Worm (Caenorhabditis elegans) whole organism, L1 larva: ENCODE data around the gene T10D4.19.

ENCODE experiments used
- C04F5.9 ChIP-seq: sonication (generic microtip); optimal IDR thresholded peaks from 2 replicates; lab custom pipeline; 2016; ENCODE audit warnings: missing genetic modification characterization, missing compliant biosample characterization
- Y116A8C.19 ChIP-seq: sonication (generic microtip); optimal IDR thresholded peaks from 2 replicates; lab custom pipeline; 2016; ENCODE audit warnings: missing compliant biosample characterization, missing genetic modification characterization, borderline replicate concordance
- alr-1 ChIP-seq: fragments of 200-800 bp; sonication (Bioruptor generic); optimal IDR thresholded peaks from 2 replicates; lab custom pipeline; 2018; ENCODE audit warnings: borderline replicate concordance, mild to moderate bottlenecking, missing genetic modification characterization, missing compliant biosample characterization
- ceh-63 ChIP-seq: fragments of 200-800 bp; sonication (Bioruptor generic); optimal IDR thresholded peaks from 2 replicates; lab custom pipeline; 2018; ENCODE audit warnings: mild to moderate bottlenecking, missing genetic modification characterization, missing compliant biosample characterization
- ceh-8 ChIP-seq: fragments of 200-800 bp; sonication (Bioruptor generic); optimal IDR thresholded peaks from 2 replicates; lab custom pipeline; 2018; ENCODE audit warnings: mild to moderate bottlenecking, missing genetic modification characterization, moderate library complexity, missing compliant biosample characterization
- ceh-88 ChIP-seq: fragments of 200-800 bp; sonication (Bioruptor generic); IDR thresholded peaks from 2 replicates; pipeline ENCODE4 v1.3.6; 2022; ENCODE audit warnings: missing genetic modification characterization, missing compliant biosample characterization
- dpl-1 ChIP-seq, 3 experiments: fragments of 150-350 bp in 2 of 3; sonication (generic microtip) in 1 of 3; optimal IDR thresholded peaks; 2 replicates each; lab custom pipeline; 2014 to 2017; ENCODE audit warnings: missing biosample characterization in 3 of 3, missing genetic modification characterization in 3 of 3, missing genetic modification reagents in 3 of 3
- efl-1 ChIP-seq, 4 experiments: fragments of 150-350 bp; optimal IDR thresholded peaks in 3 of 4; peaks in 1 of 4; 1 replicate in 1 of 4; 2 replicates in 3 of 4; lab custom pipeline; 2014; ENCODE audit warnings: missing biosample characterization in 2 of 4, missing genetic modification characterization in 2 of 4, missing genetic modification reagents in 2 of 4
- egl-27 ChIP-seq, 2 experiments: fragments of 150-350 bp in 1 of 2; sonication (generic microtip); optimal IDR thresholded peaks; 3 replicates each; lab custom pipeline; 2017 to 2018; ENCODE audit warnings: missing biosample characterization in 2 of 2, missing genetic modification characterization in 2 of 2, missing genetic modification reagents in 2 of 2
- elt-3 ChIP-seq, 6 experiments: fragments of 150-350 bp in 1 of 6; sonication (generic microtip); optimal IDR thresholded peaks; 2 replicates each; lab custom pipeline; 2017 to 2018; ENCODE audit warnings: missing biosample characterization in 6 of 6, missing genetic modification characterization in 6 of 6, inconsistent platforms in 1 of 6
- ets-5 ChIP-seq: fragments of 200-800 bp; sonication (Bioruptor generic); IDR thresholded peaks from 2 replicates; pipeline ENCODE4 v1.3.6; 2022; ENCODE audit warnings: missing genetic modification characterization, missing compliant biosample characterization
- fkh-10 ChIP-seq: sonication (generic microtip); optimal IDR thresholded peaks from 2 replicates; lab custom pipeline; 2017; ENCODE audit warnings: missing biosample characterization, missing genetic modification reagents, missing genetic modification characterization
- fkh-8 ChIP-seq: sonication (generic microtip); optimal IDR thresholded peaks from 2 replicates; lab custom pipeline; 2016; ENCODE audit warnings: mild to moderate bottlenecking, missing genetic modification characterization, missing compliant biosample characterization
- hlh-4 ChIP-seq: sonication (generic microtip); optimal IDR thresholded peaks from 2 replicates; lab custom pipeline; 2016; ENCODE audit warnings: mild to moderate bottlenecking, missing genetic modification characterization, missing compliant biosample characterization
- isw-1 ChIP-seq: fragments of 200-800 bp; sonication (Bioruptor generic); IDR thresholded peaks from 2 replicates; pipeline ENCODE4 v1.3.6; 2022; ENCODE audit warnings: missing genetic modification characterization, missing compliant biosample characterization
- jun-1 ChIP-seq: fragments of 150-350 bp; optimal IDR thresholded peaks from 2 replicates; lab custom pipeline; 2014; ENCODE audit warnings: missing biosample characterization, missing genetic modification reagents, missing genetic modification characterization
- lin-13 ChIP-seq: fragments of 150-350 bp; optimal IDR thresholded peaks from 2 replicates; lab custom pipeline; 2014; ENCODE audit warnings: missing biosample characterization, missing genetic modification reagents, missing genetic modification characterization
- lin-15B ChIP-seq: fragments of 150-350 bp; sonication (generic microtip); optimal IDR thresholded peaks from 3 replicates; lab custom pipeline; 2014; ENCODE audit warnings: missing biosample characterization, missing genetic modification characterization
- mdl-1 ChIP-seq, 2 experiments: fragments of 150-350 bp; optimal IDR thresholded peaks; 2 replicates each; lab custom pipeline; 2014 to 2017; ENCODE audit warnings: missing biosample characterization in 2 of 2, missing genetic modification characterization in 2 of 2, inconsistent platforms in 1 of 2
- nhr-11 ChIP-seq: fragments of 150-350 bp; optimal IDR thresholded peaks from 2 replicates; lab custom pipeline; 2014; ENCODE audit warnings: missing biosample characterization, missing genetic modification characterization
- nhr-12 ChIP-seq: sonication (generic microtip); optimal IDR thresholded peaks from 2 replicates; lab custom pipeline; 2017; ENCODE audit warnings: missing biosample characterization, missing genetic modification characterization
- nhr-20 ChIP-seq: sonication (generic microtip); optimal IDR thresholded peaks from 2 replicates; lab custom pipeline; 2016; ENCODE audit warnings: mild to moderate bottlenecking, missing genetic modification characterization, missing compliant biosample characterization
- nhr-237 ChIP-seq: fragments of 150-350 bp; optimal IDR thresholded peaks from 2 replicates; lab custom pipeline; 2014; ENCODE audit warnings: missing biosample characterization, missing genetic modification characterization
- nhr-84 ChIP-seq: sonication (generic microtip); optimal IDR thresholded peaks from 2 replicates; lab custom pipeline; 2017; ENCODE audit warnings: missing biosample characterization, missing genetic modification characterization
- pqm-1 ChIP-seq: sonication (generic microtip); optimal IDR thresholded peaks from 3 replicates; lab custom pipeline; 2017; ENCODE audit warnings: missing biosample characterization, missing genetic modification characterization
- rnt-1 ChIP-seq: sonication (generic microtip); optimal IDR thresholded peaks from 2 replicates; lab custom pipeline; 2016; ENCODE audit warnings: mild to moderate bottlenecking, missing genetic modification characterization, moderate library complexity, missing compliant biosample characterization
- skn-1 ChIP-seq: fragments of 150-350 bp; optimal IDR thresholded peaks from 2 replicates; lab custom pipeline; 2014; ENCODE audit warnings: missing biosample characterization, missing genetic modification characterization
- sup-37 ChIP-seq: fragments of 200-800 bp; sonication (Bioruptor generic); optimal IDR thresholded peaks from 2 replicates; lab custom pipeline; 2018; ENCODE audit warnings: mild to moderate bottlenecking, missing genetic modification characterization, missing compliant biosample characterization
- tbx-2 ChIP-seq: sonication (generic microtip); optimal IDR thresholded peaks from 2 replicates; lab custom pipeline; 2016; ENCODE audit warnings: missing genetic modification characterization, missing compliant biosample characterization
- tlp-1 ChIP-seq: fragments of 150-350 bp; optimal IDR thresholded peaks from 2 replicates; lab custom pipeline; 2014; ENCODE audit warnings: missing biosample characterization, missing genetic modification characterization
- unc-86 ChIP-seq: sonication (generic microtip); optimal IDR thresholded peaks from 2 replicates; lab custom pipeline; 2016; ENCODE audit warnings: missing genetic modification characterization, missing compliant biosample characterization
- xbp-1 ChIP-seq: sonication (generic microtip); optimal IDR thresholded peaks from 2 replicates; lab custom pipeline; 2016; ENCODE audit warnings: missing genetic modification characterization, missing compliant biosample characterization
- zag-1 ChIP-seq: fragments of 150-350 bp; optimal IDR thresholded peaks from 2 replicates; lab custom pipeline; 2014; ENCODE audit warnings: missing biosample characterization, missing genetic modification characterization
- ztf-11 ChIP-seq, 2 experiments: sonication (generic microtip); optimal IDR thresholded peaks; 2 replicates each; lab custom pipeline; 2016 to 2017; ENCODE audit warnings: missing genetic modification characterization in 2 of 2, missing biosample characterization in 1 of 2, missing compliant biosample characterization in 1 of 2
- ztf-4 ChIP-seq: fragments of 150-350 bp; optimal IDR thresholded peaks from 2 replicates; lab custom pipeline; 2014; ENCODE audit warnings: missing biosample characterization, missing genetic modification characterization

T10D4.19 gene

ce11 chrII:3151615-3152014 is at the start of gene T10D4.19, which contains the start of gene T10D4.14:
T10D4.19 (plus strand) TSS chrII:3151918.
T10D4.14 (minus strand) TSS chrII:3151715.
- no peak for TF ChIP-seq lin-13 (GFP tag; lab: Kevin White, UChicago)
- TF ChIP-seq egl-27 (tag; optimal IDR thresholded peaks at IDR 0.05; lab: Kevin White, UChicago): no peak
- TF ChIP-seq hlh-4 (tag; lab: Kevin White, UChicago): no peak
- no peak for TF ChIP-seq tbx-2 (tag; lab: Kevin White, UChicago)
- no peak for TF ChIP-seq nhr-237 (tag; lab: Kevin White, UChicago)

ce11 chrII:3102018-3102417 is 49.7 kb upstream of the T10D4.19 start, which contains the start of gene clec-121:
clec-121 (plus strand) TSS chrII:3102318.
- TF ChIP-seq tlp-1: no peak
- TF ChIP-seq fkh-10 (GFP tag; lab: Kevin White, UChicago): no peak
- TF ChIP-seq nhr-84 (tag; lab: Kevin White, UChicago): no peak
- no peak for TF ChIP-seq skn-1 (tag; lab: Kevin White, UChicago)
- no peak for TF ChIP-seq ceh-63
- no peak for TF ChIP-seq elt-3 (tag; optimal IDR thresholded peaks at IDR 0.05; lab: Kevin White, UChicago)
- no peak for TF ChIP-seq unc-86 (tag; lab: Kevin White, UChicago)
- TF ChIP-seq ets-5: no peak
- TF ChIP-seq xbp-1 (tag; lab: Kevin White, UChicago): no peak
- TF ChIP-seq tbx-2 (tag; lab: Kevin White, UChicago): no peak
- TF ChIP-seq jun-1 (tag; lab: Kevin White, UChicago): no peak
- TF ChIP-seq isw-1 (GFP tag; lab: Robert Waterston, UW): no peak
- TF ChIP-seq nhr-12 (tag; lab: Kevin White, UChicago): no peak
- no peak for TF ChIP-seq alr-1 (tag; lab: Kevin White, UChicago)
- no peak for TF ChIP-seq lin-15B
- no peak for TF ChIP-seq mdl-1 (tag; optimal IDR thresholded peaks at IDR 0.05; lab: Kevin White, UChicago)
- TF ChIP-seq nhr-237 (tag; lab: Kevin White, UChicago): no peak

ce11 chrII:3105765-3106164 is 46.0 kb upstream of the T10D4.19 start, which contains the start of gene clec-122:
clec-122 (plus strand) TSS chrII:3106065.
- TF ChIP-seq C04F5.9 (tag; lab: Kevin White, UChicago) (no peak), ztf-11 (tag; optimal IDR thresholded peaks at IDR 0.05; lab: Kevin White, UChicago) (no peak), ceh-8 (no peak), mdl-1 (tag; optimal IDR thresholded peaks at IDR 0.05; lab: Kevin White, UChicago) (no peak), fkh-8 (tag; lab: Kevin White, UChicago) (no peak), sup-37 (GFP tag; lab: Kevin White, UChicago) (no peak), zag-1 (tag; lab: Kevin White, UChicago) (no peak), Y116A8C.19 (tag; lab: Kevin White, UChicago) (no peak), nhr-84 (tag; lab: Kevin White, UChicago) (no peak), lin-13 (GFP tag; lab: Kevin White, UChicago) (no peak), nhr-11 (no peak), efl-1 (optimal IDR thresholded peaks at IDR 0.05; lab: Kevin White, UChicago) (no peak), efl-1 (GFP tag; optimal IDR thresholded peaks at IDR 0.05 in 1 of 2; lab: Kevin White, UChicago) (no peak), rnt-1 (tag; lab: Kevin White, UChicago) (no peak)

- TF ChIP-seq ceh-88: no peak
- no peak for TF ChIP-seq nhr-20 (tag; lab: Kevin White, UChicago)
- no peak for TF ChIP-seq ztf-4 (tag; lab: Kevin White, UChicago)
- no peak for TF ChIP-seq jun-1 (tag; lab: Kevin White, UChicago)
- TF ChIP-seq skn-1 (tag; lab: Kevin White, UChicago): no peak
- no peak for TF ChIP-seq pqm-1 (tag; lab: Kevin White, UChicago)
- TF ChIP-seq nhr-237 (tag; lab: Kevin White, UChicago): no peak
- TF ChIP-seq dpl-1 (GFP tag; optimal IDR thresholded peaks at IDR 0.05; lab: Kevin White, UChicago): no peak
- no peak for TF ChIP-seq tlp-1
Measured at ce11 chrII:3108101-3108500, 43.6 kb upstream of the T10D4.19 start.
